Worm (Caenorhabditis elegans): ENCODE results near the gene ceh-48.

DNA sequence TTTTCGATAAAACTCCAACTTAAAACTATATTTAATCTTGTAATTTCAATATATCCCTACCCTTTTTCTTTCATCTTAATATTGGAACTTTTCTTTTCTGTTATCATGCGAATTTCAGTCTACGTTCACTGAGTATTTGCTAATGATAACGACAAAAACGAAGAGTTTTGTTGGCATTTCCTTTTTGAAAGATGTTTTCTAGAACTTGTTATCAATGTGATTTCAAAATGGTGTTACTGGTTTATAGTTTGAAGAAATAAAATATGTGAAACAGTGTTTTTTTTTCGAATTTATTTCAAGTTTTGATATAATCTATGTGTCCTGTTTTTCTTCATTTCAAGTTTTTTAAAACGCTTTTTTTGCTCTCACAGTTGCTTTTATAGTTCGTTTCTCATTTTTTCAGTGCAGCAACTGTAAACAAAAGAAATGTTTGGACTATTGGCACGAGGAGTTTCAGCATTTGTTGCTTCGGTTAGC is 41.5 kb upstream of the ceh-48 start, which contains the start of gene anat-1:
- no peak for TF ChIP-seq hmg-4 (GFP tag; optimal IDR thresholded peaks at IDR 0.05)
- TF ChIP-seq flt-1 (GFP tag; IDR thresholded peaks at IDR 0.05): no peak
